Fruit fly (Drosophila melanogaster) whole organism, embryonic: ENCODE results near the gene Rhp.

Experiments
- Awh ChIP-seq: fragments of 200-800 bp; sonication (Bioruptor generic); IDR thresholded peaks from 2 replicates; pipeline ENCODE4, ENCODE4 v1.3.6; 2022; ENCODE audit warnings: missing biosample characterization, missing genetic modification characterization
- CG10147 ChIP-seq: fragments of 200-800 bp; sonication (Bioruptor generic); optimal IDR thresholded peaks from 2 replicates; lab custom pipeline; 2019; ENCODE audit warnings: missing biosample characterization, mild to moderate bottlenecking, missing genetic modification characterization, moderate library complexity
- CG10959 ChIP-seq: fragments of 200-800 bp; sonication (Bioruptor generic); IDR thresholded peaks from 2 replicates; pipeline ENCODE4 v1.3.6; 2022; ENCODE audit warnings: missing biosample characterization, missing genetic modification characterization
- CG12769 ChIP-seq: fragments of 200-800 bp; sonication (Bioruptor generic); optimal IDR thresholded peaks from 2 replicates; lab custom pipeline; 2019; ENCODE audit warnings: missing biosample characterization, mild to moderate bottlenecking, missing genetic modification characterization, moderate library complexity
- CG14050 ChIP-seq: fragments of 200-800 bp; sonication (Bioruptor generic); IDR thresholded peaks from 3 replicates; pipeline ENCODE4 v1.3.6; 2022; ENCODE audit warnings: missing biosample characterization, missing genetic modification characterization
- CG14860 ChIP-seq: fragments of 200-800 bp; sonication (Bioruptor generic); IDR thresholded peaks from 3 replicates; pipeline ENCODE4 v1.3.6; 2022; ENCODE audit warnings: missing biosample characterization, missing genetic modification characterization; ENCODE audit not compliant: partially characterized antibody
- CG1603 ChIP-seq: fragments of 200-800 bp; sonication (Bioruptor generic); optimal IDR thresholded peaks from 2 replicates; lab custom pipeline; 2019; ENCODE audit warnings: missing biosample characterization, mild to moderate bottlenecking, missing genetic modification characterization, moderate library complexity
- CG16813 ChIP-seq: fragments of 200-800 bp; sonication (Bioruptor generic); IDR thresholded peaks from 3 replicates; pipeline ENCODE4 v1.3.6; 2022; ENCODE audit warnings: missing biosample characterization, missing genetic modification characterization; ENCODE audit not compliant: partially characterized antibody
- CG17361 ChIP-seq: fragments of 200-800 bp; sonication (Bioruptor generic); IDR thresholded peaks from 3 replicates; pipeline ENCODE4 v1.3.6; 2022; ENCODE audit warnings: missing biosample characterization, missing genetic modification characterization
- CG18599 ChIP-seq: fragments of 200-800 bp; sonication (Bioruptor generic); optimal IDR thresholded peaks from 3 replicates; lab custom pipeline; 2017; ENCODE audit warnings: missing biosample characterization, missing genetic modification characterization, mild to moderate bottlenecking, moderate library complexity, missing genetic modification reagents
- CG2678 ChIP-seq: fragments of 200-800 bp; sonication (Bioruptor generic); optimal IDR thresholded peaks from 3 replicates; lab custom pipeline; 2019; ENCODE audit warnings: missing biosample characterization, mild to moderate bottlenecking, missing genetic modification characterization, moderate library complexity
- CG2875 ChIP-seq: fragments of 200-800 bp; sonication (Bioruptor generic); optimal IDR thresholded peaks from 2 replicates; lab custom pipeline; 2017; ENCODE audit warnings: missing biosample characterization, mild to moderate bottlenecking, missing genetic modification characterization, missing genetic modification reagents
- CG34224 ChIP-seq: fragments of 200-800 bp; sonication (Bioruptor generic); IDR thresholded peaks from 3 replicates; pipeline ENCODE4 v1.3.6; 2022; ENCODE audit warnings: missing biosample characterization, missing genetic modification characterization; ENCODE audit not compliant: partially characterized antibody
- CG43689 ChIP-seq: fragments of 200-800 bp; sonication (Bioruptor generic); IDR thresholded peaks from 2 replicates; pipeline ENCODE4 v1.3.6; 2022; ENCODE audit warnings: missing biosample characterization, missing genetic modification characterization
- CG6765 ChIP-seq: fragments of 200-800 bp; sonication (Bioruptor generic); optimal IDR thresholded peaks from 3 replicates; lab custom pipeline; 2017; ENCODE audit warnings: missing biosample characterization, mild to moderate bottlenecking, missing genetic modification characterization
- CG8478 ChIP-seq: fragments of >200 bp; optimal IDR thresholded peaks from 2 replicates; lab custom pipeline; 2018
- CG8924 ChIP-seq: fragments of 200-800 bp; optimal IDR thresholded peaks from 3 replicates; lab custom pipeline; 2019; ENCODE audit warnings: missing biosample characterization, mild to moderate bottlenecking, missing genetic modification characterization, moderate library complexity
- CG9215 ChIP-seq: fragments of 200-800 bp; sonication (Bioruptor generic); IDR thresholded peaks from 2 replicates; pipeline ENCODE4 v1.3.6; 2022; ENCODE audit warnings: missing biosample characterization, missing genetic modification characterization
- CG9932 ChIP-seq: fragments of 200-800 bp; sonication (Bioruptor generic); IDR thresholded peaks from 2 replicates; pipeline ENCODE4 v1.3.6; 2022; ENCODE audit warnings: missing biosample characterization, missing genetic modification characterization
- Chrac-16 ChIP-seq: fragments of 200-800 bp; sonication (Bioruptor generic); optimal IDR thresholded peaks from 3 replicates; lab custom pipeline; 2016; ENCODE audit warnings: missing biosample characterization, missing genetic modification characterization
- Dek ChIP-seq: fragments of 200-800 bp; sonication (Bioruptor generic); optimal IDR thresholded peaks from 3 replicates; lab custom pipeline; 2019; ENCODE audit warnings: missing biosample characterization, mild to moderate bottlenecking, missing genetic modification characterization, moderate library complexity
- E2f2 ChIP-seq: fragments of 200-800 bp; sonication (Bioruptor generic); IDR thresholded peaks from 2 replicates; pipeline ENCODE4 v1.3.6; 2022; ENCODE audit warnings: missing biosample characterization, missing genetic modification characterization
- Ets97D ChIP-seq: fragments of 200-800 bp; sonication (Bioruptor generic); optimal IDR thresholded peaks from 3 replicates; lab custom pipeline; 2016; ENCODE audit warnings: missing biosample characterization, missing genetic modification characterization
- Gug ChIP-seq: fragments of 200-800 bp; sonication (Bioruptor generic); IDR thresholded peaks from 4 replicates; pipeline ENCODE4 v1.3.6; 2022; ENCODE audit warnings: missing biosample characterization, missing genetic modification characterization
- HLH54F ChIP-seq: fragments of 200-800 bp; sonication (Bioruptor generic); optimal IDR thresholded peaks from 3 replicates; lab custom pipeline; 2016; ENCODE audit warnings: missing biosample characterization, missing genetic modification characterization
- HmgZ ChIP-seq: fragments of 200-800 bp; sonication (Bioruptor generic); optimal IDR thresholded peaks from 2 replicates; lab custom pipeline; 2018; ENCODE audit warnings: missing biosample characterization, mild to moderate bottlenecking, missing genetic modification characterization
- Lim3 ChIP-seq: fragments of 200-800 bp; sonication (Bioruptor generic); IDR thresholded peaks from 2 replicates; pipeline ENCODE4 v1.3.6; 2022; ENCODE audit warnings: missing biosample characterization, missing genetic modification characterization
- Lpt ChIP-seq: fragments of >200 bp; optimal IDR thresholded peaks from 2 replicates; lab custom pipeline; 2018; ENCODE audit warnings: missing biosample characterization, missing genetic modification characterization
- Pdp1 ChIP-seq, 2 experiments: fragments of 200-800 bp; sonication (Bioruptor generic); optimal IDR thresholded peaks; 3 replicates each; lab custom pipeline; 2016; ENCODE audit warnings: missing biosample characterization in 2 of 2, missing genetic modification characterization in 2 of 2, mild to moderate bottlenecking in 1 of 2, moderate library complexity in 1 of 2
- Sin3A ChIP-seq: fragments of >200 bp; optimal IDR thresholded peaks from 2 replicates; lab custom pipeline; 2018
- Six4 ChIP-seq: fragments of 200-800 bp; sonication (Bioruptor generic); optimal IDR thresholded peaks from 2 replicates; lab custom pipeline; 2016; ENCODE audit warnings: missing biosample characterization, missing genetic modification characterization
- Sry-δ ChIP-seq: fragments of 200-800 bp; sonication (Bioruptor generic); optimal IDR thresholded peaks from 2 replicates; lab custom pipeline; 2016; ENCODE audit warnings: missing biosample characterization, missing genetic modification characterization
- Vsx1 ChIP-seq: fragments of 200-800 bp; sonication (Bioruptor generic); optimal IDR thresholded peaks from 2 replicates; lab custom pipeline; 2017; ENCODE audit warnings: missing biosample characterization, mild to moderate bottlenecking, missing genetic modification characterization, missing genetic modification reagents
- ase ChIP-seq: fragments of 200-800 bp; sonication (Bioruptor generic); IDR thresholded peaks from 3 replicates; pipeline ENCODE4 v1.3.6; 2022; ENCODE audit warnings: missing biosample characterization, missing genetic modification characterization
- ash1 ChIP-seq: fragments of 200-800 bp; sonication (Bioruptor generic); optimal IDR thresholded peaks from 2 replicates; lab custom pipeline; 2018; ENCODE audit warnings: missing biosample characterization, mild to moderate bottlenecking, missing genetic modification characterization
- ato ChIP-seq: fragments of 200-800 bp; sonication (Bioruptor generic); IDR thresholded peaks from 2 replicates; pipeline ENCODE4 v1.3.6; 2022; ENCODE audit warnings: missing biosample characterization, missing genetic modification characterization; ENCODE audit not compliant: partially characterized antibody
- bsh ChIP-seq, 2 experiments: fragments of 200-800 bp; sonication (Bioruptor generic); optimal IDR thresholded peaks; 2 replicates each; lab custom pipeline; 2017 to 2018; ENCODE audit warnings: mild to moderate bottlenecking in 2 of 2, missing biosample characterization in 2 of 2, missing genetic modification characterization in 2 of 2, moderate library complexity in 1 of 2
- chn ChIP-seq: fragments of 200-800 bp; sonication (Bioruptor generic); optimal IDR thresholded peaks from 2 replicates; lab custom pipeline; 2016; ENCODE audit warnings: missing biosample characterization, missing genetic modification characterization
- crc ChIP-seq: fragments of 200-800 bp; sonication (Bioruptor generic); optimal IDR thresholded peaks from 2 replicates; lab custom pipeline; 2016; ENCODE audit warnings: missing biosample characterization, missing genetic modification characterization
- dimm ChIP-seq: fragments of 200-800 bp; sonication (Bioruptor generic); IDR thresholded peaks from 2 replicates; pipeline ENCODE4 v1.3.6; 2022; ENCODE audit warnings: missing biosample characterization, missing genetic modification characterization
- dm ChIP-seq: fragments of 200-800 bp; sonication (Bioruptor generic); optimal IDR thresholded peaks from 3 replicates; lab custom pipeline; 2016; ENCODE audit warnings: missing biosample characterization, missing genetic modification characterization
- ftz-f1 ChIP-seq: fragments of 200-800 bp; sonication (Bioruptor generic); optimal IDR thresholded peaks from 2 replicates; lab custom pipeline; 2016; ENCODE audit warnings: missing biosample characterization, missing genetic modification characterization
- grau ChIP-seq: fragments of 200-800 bp; optimal IDR thresholded peaks from 3 replicates; lab custom pipeline; 2019; ENCODE audit warnings: missing biosample characterization, mild to moderate bottlenecking, missing genetic modification characterization, moderate library complexity
- hbn ChIP-seq: fragments of 200-800 bp; sonication (Bioruptor generic); IDR thresholded peaks from 2 replicates; pipeline ENCODE4 v1.3.6; 2022; ENCODE audit warnings: missing biosample characterization, missing genetic modification characterization; ENCODE audit not compliant: partially characterized antibody
- hth ChIP-seq: fragments of >200 bp; optimal IDR thresholded peaks from 2 replicates; lab custom pipeline; 2017; ENCODE audit warnings: inconsistent platforms
- mld ChIP-seq: fragments of 200-800 bp; sonication (Bioruptor generic); IDR thresholded peaks from 3 replicates; pipeline ENCODE4 v1.3.6; 2022; ENCODE audit warnings: missing biosample characterization, missing genetic modification characterization; ENCODE audit not compliant: partially characterized antibody
- psq ChIP-seq: fragments of 200-800 bp; sonication (Bioruptor generic); optimal IDR thresholded peaks from 2 replicates; lab custom pipeline; 2017; ENCODE audit warnings: missing biosample characterization, missing genetic modification characterization
- rib ChIP-seq: fragments of 200-800 bp; sonication (Bioruptor generic); IDR thresholded peaks from 2 replicates; pipeline ENCODE4 v1.3.6; 2022; ENCODE audit warnings: missing biosample characterization, missing genetic modification characterization
- row ChIP-seq: fragments of 200-800 bp; sonication (Bioruptor generic); IDR thresholded peaks from 3 replicates; pipeline ENCODE4 v1.3.6; 2022; ENCODE audit warnings: missing biosample characterization, missing genetic modification characterization
- run ChIP-seq: fragments of 200-800 bp; sonication (Bioruptor generic); optimal IDR thresholded peaks from 3 replicates; lab custom pipeline; 2018; ENCODE audit warnings: missing biosample characterization, mild to moderate bottlenecking, missing genetic modification characterization
- trem ChIP-seq: fragments of 200-800 bp; optimal IDR thresholded peaks from 3 replicates; lab custom pipeline; 2019; ENCODE audit warnings: missing biosample characterization, mild to moderate bottlenecking, missing genetic modification characterization, moderate library complexity
- unc-4 ChIP-seq: fragments of 200-800 bp; sonication (Bioruptor generic); IDR thresholded peaks from 2 replicates; pipeline ENCODE4 v1.3.6; 2022; ENCODE audit warnings: missing biosample characterization, missing genetic modification characterization; ENCODE audit not compliant: partially characterized antibody

The Rhp gene

DNA sequence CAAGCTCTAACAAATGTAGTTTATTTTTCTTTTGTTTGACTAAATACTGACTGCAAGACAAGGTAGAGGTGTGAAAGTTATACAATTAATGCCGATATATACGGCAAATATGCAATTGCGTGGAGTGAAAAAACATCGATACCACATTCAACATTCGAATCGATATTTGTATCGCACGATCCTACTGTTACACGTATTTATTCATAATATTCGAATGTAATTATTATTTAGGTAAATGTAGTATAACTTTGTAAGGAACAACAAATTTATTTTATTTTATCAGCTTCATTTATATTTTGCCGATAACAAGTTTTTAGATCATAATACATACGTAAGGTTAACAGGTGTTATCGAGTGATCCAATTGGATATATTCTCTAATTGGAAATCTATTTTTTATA lies 46.7 kb downstream of the Rhp start, which contains the start of gene Chc (continued):
- TF ChIP-seq ato (peak; percentile 96), Pdp1 (GFP tag; optimal IDR thresholded peaks at IDR 0.05; lab: Kevin White, UChicago) (peak in 1 of 2 experiments; percentile 94), dm (GFP tag; lab: Kevin White, UChicago) (no peak), Vsx1 (GFP tag; lab: Kevin White, UChicago) (no peak), Lpt (no peak), crc (GFP tag; lab: Kevin White, UChicago) (no peak), ftz-f1 (GFP tag; lab: Kevin White, UChicago) (no peak), HLH54F (GFP tag; lab: Kevin White, UChicago) (no peak), CG14860 (GFP tag; lab: Robert Waterston, UW) (peak; percentile 97), CG1603 (tag; lab: Kevin White, UChicago) (peak; percentile 75), Dek (tag; lab: Kevin White, UChicago) (no peak), Lim3 (no peak), psq (GFP tag; lab: Kevin White, UChicago) (no peak), CG16813 (GFP tag; lab: Robert Waterston, UW) (peak; percentile 98), CG43689 (GFP tag; lab: Robert Waterston, UW) (no peak), unc-4 (GFP tag; lab: Robert Waterston, UW) (peak; percentile 95), CG34224 (peak; percentile 97), Sry-δ (GFP tag; lab: Kevin White, UChicago) (peak; percentile 92), Sin3A (lab: Kevin White, UChicago) (no peak), CG12769 (tag; lab: Kevin White, UChicago) (no peak), CG17361 (GFP tag; lab: Robert Waterston, UW) (no peak), ash1 (GFP tag; lab: Kevin White, UChicago) (no peak), CG10147 (GFP tag; lab: Kevin White, UChicago) (no peak), mld (peak; percentile 95), CG14050 (GFP tag; lab: Robert Waterston, UW) (no peak), E2f2 (GFP tag; lab: Robert Waterston, UW) (peak; percentile 50; the same call in 1 of the 2 replicates), dimm (GFP tag; lab: Robert Waterston, UW) (no peak), grau (tag; lab: Kevin White, UChicago) (peak; percentile 9), hbn (GFP tag; lab: Robert Waterston, UW) (peak; percentile 94), CG6765 (GFP tag; lab: Kevin White, UChicago) (no peak), Ets97D (GFP tag; lab: Kevin White, UChicago) (peak; percentile 30), run (no peak), row (GFP tag; lab: Robert Waterston, UW) (peak; percentile 68), trem (tag; lab: Kevin White, UChicago) (peak; percentile 44), CG9932 (GFP tag; lab: Robert Waterston, UW) (peak; percentile 64), CG2678 (tag; lab: Kevin White, UChicago) (no peak), bsh (GFP tag; optimal IDR thresholded peaks at IDR 0.05; lab: Kevin White, UChicago) (no peak), CG18599 (GFP tag; lab: Kevin White, UChicago) (no peak), CG8924 (tag; lab: Kevin White, UChicago) (peak; percentile 29), CG10959 (GFP tag; lab: Robert Waterston, UW) (no peak), ase (GFP tag; lab: Robert Waterston, UW) (no peak), Awh (GFP tag; lab: Robert Waterston, UW) (no peak), CG9215 (no peak), CG8478 (lab: Kevin White, UChicago) (no peak), HmgZ (tag; lab: Kevin White, UChicago) (peak; percentile 58), hth (lab: Kevin White, UChicago) (no peak), chn (GFP tag; lab: Kevin White, UChicago) (no peak), CG2875 (GFP tag; lab: Kevin White, UChicago) (no peak), Gug (GFP tag; lab: Robert Waterston, UW) (no peak), Chrac-16 (no peak), rib (no peak), Six4 (GFP tag; lab: Kevin White, UChicago) (no peak)
